Worm (Caenorhabditis elegans): ENCODE data around the gene nep-1.

nep-1 gene

ce11 chrII:11634057-11634676 is 22.8 kb downstream of the nep-1 start:
- peak; percentile 89 for TF ChIP-seq jun-1 (tag; optimal IDR thresholded peaks at IDR 0.05)
- peak; percentile 69 for TF ChIP-seq lin-15B (tag; optimal IDR thresholded peaks at IDR 0.05)
- no peak for TF ChIP-seq nhr-12 (tag; optimal IDR thresholded peaks at IDR 0.05)
- TF ChIP-seq hmg-11 (tag; optimal IDR thresholded peaks at IDR 0.05), result peak; percentile 96
- peak; percentile 92 for TF ChIP-seq sea-2 (GFP tag; optimal IDR thresholded peaks at IDR 0.05)
- TF ChIP-seq elt-1 (tag; optimal IDR thresholded peaks at IDR 0.05), result peak; percentile 12
- peak; percentile 90 for TF ChIP-seq lin-39 (tag; optimal IDR thresholded peaks at IDR 0.05)
- TF ChIP-seq nhr-28 (tag; optimal IDR thresholded peaks at IDR 0.05), result no peak
- peak; percentile 53 for TF ChIP-seq fos-1 (tag; optimal IDR thresholded peaks at IDR 0.05)
- no peak for TF ChIP-seq nhr-77 (tag; optimal IDR thresholded peaks at IDR 0.05)
- no peak for TF ChIP-seq nhr-237 (tag; optimal IDR thresholded peaks at IDR 0.05)
- TF ChIP-seq daf-12 (tag; optimal IDR thresholded peaks at IDR 0.05), result no peak
- no peak for TF ChIP-seq mml-1 (tag; optimal IDR thresholded peaks at IDR 0.05)
- no peak for TF ChIP-seq nhr-67 (tag; optimal IDR thresholded peaks at IDR 0.05)
- peak; percentile 57 for TF ChIP-seq unc-62 (GFP tag; optimal IDR thresholded peaks at IDR 0.05)
- TF ChIP-seq mdl-1 (tag; optimal IDR thresholded peaks at IDR 0.05), result peak; percentile 82
- peak; percentile 85 for TF ChIP-seq egl-27 (tag; optimal IDR thresholded peaks at IDR 0.05)
- TF ChIP-seq ama-1 (optimal IDR thresholded peaks at IDR 0.05), result no peak
- TF ChIP-seq pha-4 (tag; optimal IDR thresholded peaks at IDR 0.05), result peak; percentile 81
- no peak for TF ChIP-seq ceh-9 (tag; optimal IDR thresholded peaks at IDR 0.05)
- peak; percentile 68 for TF ChIP-seq tbx-2 (tag; optimal IDR thresholded peaks at IDR 0.05)
- TF ChIP-seq nhr-43 (tag; optimal IDR thresholded peaks at IDR 0.05; ENCODE audit: poor library complexity, severe bottlenecking), result peak; percentile 86
- TF ChIP-seq fkh-10 (GFP tag; optimal IDR thresholded peaks at IDR 0.05), result peak; percentile 80
- no peak for TF ChIP-seq eor-1 (tag; optimal IDR thresholded peaks at IDR 0.05)
- peak; percentile 63 for TF ChIP-seq skn-1 (tag; optimal IDR thresholded peaks at IDR 0.05)
- peak; percentile 57 for TF ChIP-seq egl-5 (tag; optimal IDR thresholded peaks at IDR 0.05)
- TF ChIP-seq nhr-11 (tag; optimal IDR thresholded peaks at IDR 0.05), result peak; percentile 85
- no peak for TF ChIP-seq ceh-16 (tag; optimal IDR thresholded peaks at IDR 0.05)
- TF ChIP-seq elt-3 (tag; optimal IDR thresholded peaks at IDR 0.05), result no peak
- TF ChIP-seq ztf-4 (tag; optimal IDR thresholded peaks at IDR 0.05), result peak; percentile 64
- no peak for TF ChIP-seq nhr-76 (tag; optimal IDR thresholded peaks at IDR 0.05)
- peak; percentile 86 for TF ChIP-seq nhr-23 (tag; optimal IDR thresholded peaks at IDR 0.05)
- TF ChIP-seq unc-39 (tag; optimal IDR thresholded peaks at IDR 0.05), result no peak
- peak; percentile 43 for TF ChIP-seq pqm-1 (tag; optimal IDR thresholded peaks at IDR 0.05)
- peak; percentile 41 for TF ChIP-seq ceh-82 (tag; optimal IDR thresholded peaks at IDR 0.05)
- TF ChIP-seq ZK546.5 (tag; optimal IDR thresholded peaks at IDR 0.05), result no peak
- peak; percentile 53 for TF ChIP-seq snpc-4 (tag; optimal IDR thresholded peaks at IDR 0.05)
- TF ChIP-seq R02D3.7 (tag; optimal IDR thresholded peaks at IDR 0.05), result peak; percentile 48
- TF ChIP-seq fkh-2 (tag; optimal IDR thresholded peaks at IDR 0.05), result no peak
- TF ChIP-seq zag-1 (tag; optimal IDR thresholded peaks at IDR 0.05), result no peak
- peak; percentile 80 for TF ChIP-seq nfya-1 (tag; optimal IDR thresholded peaks at IDR 0.05; ENCODE audit: insufficient read depth)
- peak; percentile 58 for TF ChIP-seq ceh-28 (tag; optimal IDR thresholded peaks at IDR 0.05)
- TF ChIP-seq aly-2 (tag; optimal IDR thresholded peaks at IDR 0.05), result no peak
- TF ChIP-seq elt-2 (tag; optimal IDR thresholded peaks at IDR 0.05), result peak; percentile 76
- peak; percentile 97 for TF ChIP-seq nhr-25 (tag; optimal IDR thresholded peaks at IDR 0.05)
- peak; percentile 81 for TF ChIP-seq lsy-12 (tag; optimal IDR thresholded peaks at IDR 0.05)
- TF ChIP-seq ztf-11 (tag; optimal IDR thresholded peaks at IDR 0.05), result no peak

Measured in whole organism, L3 larva.